Fruit fly (Drosophila melanogaster) whole organism, embryonic: ENCODE measurements around the gene CG42578.

Source experiments
- ATbp ChIP-seq: fragments of 200-800 bp; sonication (Bioruptor generic); optimal IDR thresholded peaks from 2 replicates; lab custom pipeline; 2017; ENCODE audit warnings: missing biosample characterization, mild to moderate bottlenecking, missing genetic modification characterization, missing genetic modification reagents
- Aef1 ChIP-seq: fragments of 200-800 bp; sonication (Bioruptor generic); IDR thresholded peaks from 3 replicates; pipeline ENCODE4 v1.3.6; 2022; ENCODE audit warnings: missing biosample characterization, missing genetic modification characterization
- CG10274 ChIP-seq: fragments of 200-800 bp; sonication (Bioruptor generic); optimal IDR thresholded peaks from 3 replicates; lab custom pipeline; 2017; ENCODE audit warnings: missing biosample characterization, mild to moderate bottlenecking, missing genetic modification characterization
- CG10321 ChIP-seq: fragments of 200-800 bp; sonication (Bioruptor generic); IDR thresholded peaks from 2 replicates; pipeline ENCODE4 v1.3.6; 2022; ENCODE audit warnings: missing biosample characterization, missing genetic modification characterization
- CG11093 ChIP-seq: fragments of 200-800 bp; sonication (Bioruptor generic); IDR thresholded peaks from 3 replicates; pipeline ENCODE4 v1.3.6; 2022; ENCODE audit warnings: missing biosample characterization, missing genetic modification characterization
- CG11398 ChIP-seq: fragments of 200-800 bp; sonication (Bioruptor generic); optimal IDR thresholded peaks from 2 replicates; lab custom pipeline; 2016; ENCODE audit warnings: missing biosample characterization, missing genetic modification characterization
- CG11696 ChIP-seq: fragments of 200-800 bp; sonication (Bioruptor generic); IDR thresholded peaks from 2 replicates; pipeline ENCODE4 v1.3.6; 2022; ENCODE audit warnings: missing biosample characterization, missing genetic modification characterization
- CG15696 ChIP-seq: fragments of 200-800 bp; sonication (Bioruptor generic); optimal IDR thresholded peaks from 2 replicates; lab custom pipeline; 2019; ENCODE audit warnings: missing biosample characterization, mild to moderate bottlenecking, missing genetic modification characterization, moderate library complexity
- CG18011 ChIP-seq: fragments of 200-800 bp; sonication (Bioruptor generic); optimal IDR thresholded peaks from 2 replicates; lab custom pipeline; 2017; ENCODE audit warnings: missing biosample characterization, missing genetic modification characterization, mild to moderate bottlenecking, moderate library complexity, missing genotype
- CG1832 ChIP-seq: fragments of 200-800 bp; sonication (Bioruptor generic); optimal IDR thresholded peaks from 2 replicates; lab custom pipeline; 2017; ENCODE audit warnings: missing biosample characterization, mild to moderate bottlenecking, missing genetic modification characterization, inconsistent platforms
- CG18476 ChIP-seq: fragments of 200-800 bp; sonication (Bioruptor generic); optimal IDR thresholded peaks from 2 replicates; lab custom pipeline; 2016; ENCODE audit warnings: missing biosample characterization, mild to moderate bottlenecking, missing genetic modification characterization
- CG31224 ChIP-seq: fragments of 200-800 bp; sonication (Bioruptor generic); IDR thresholded peaks from 2 replicates; pipeline ENCODE4 v1.3.6; 2022; ENCODE audit warnings: missing biosample characterization, missing genetic modification characterization
- CG34224 ChIP-seq: fragments of 200-800 bp; sonication (Bioruptor generic); IDR thresholded peaks from 3 replicates; pipeline ENCODE4 v1.3.6; 2022; ENCODE audit warnings: missing biosample characterization, missing genetic modification characterization; ENCODE audit not compliant: partially characterized antibody
- CG4617 ChIP-seq: fragments of 200-800 bp; sonication (Bioruptor generic); optimal IDR thresholded peaks from 3 replicates; lab custom pipeline; 2016; ENCODE audit warnings: missing biosample characterization, missing genetic modification characterization, borderline replicate concordance
- CG5953 ChIP-seq: fragments of 200-800 bp; sonication (Bioruptor generic); IDR thresholded peaks from 2 replicates; pipeline ENCODE4 v1.3.6; 2022; ENCODE audit warnings: missing biosample characterization, missing genetic modification characterization
- CG7372 ChIP-seq: fragments of 200-800 bp; sonication (Bioruptor generic); IDR thresholded peaks from 2 replicates; pipeline ENCODE4 v1.3.6; 2022; ENCODE audit warnings: missing biosample characterization, missing genetic modification characterization
- CG8281 ChIP-seq: fragments of 200-800 bp; sonication (Bioruptor generic); optimal IDR thresholded peaks from 2 replicates; lab custom pipeline; 2018; ENCODE audit warnings: missing biosample characterization, mild to moderate bottlenecking, missing genetic modification characterization, moderate library complexity
- CG9609 ChIP-seq: fragments of 200-800 bp; sonication (Bioruptor generic); optimal IDR thresholded peaks from 3 replicates; lab custom pipeline; 2016; ENCODE audit warnings: missing biosample characterization, missing genetic modification characterization
- CG9876 ChIP-seq: fragments of 200-800 bp; sonication (Bioruptor generic); optimal IDR thresholded peaks from 2 replicates; lab custom pipeline; 2016; ENCODE audit warnings: missing biosample characterization, missing genetic modification characterization
- CkIIα-i1 ChIP-seq: fragments of 200-800 bp; sonication (Bioruptor generic); IDR thresholded peaks from 2 replicates; pipeline ENCODE4 v1.3.6; 2022; ENCODE audit warnings: missing biosample characterization, missing genetic modification characterization
- Dek ChIP-seq: fragments of 200-800 bp; sonication (Bioruptor generic); optimal IDR thresholded peaks from 3 replicates; lab custom pipeline; 2019; ENCODE audit warnings: missing biosample characterization, mild to moderate bottlenecking, missing genetic modification characterization, moderate library complexity
- E2f1 ChIP-seq: fragments of 200-800 bp; sonication (Bioruptor generic); IDR thresholded peaks from 2 replicates; pipeline ENCODE4 v1.3.6; 2022; ENCODE audit warnings: missing biosample characterization, missing genetic modification characterization
- Fer3 ChIP-seq: fragments of 200-800 bp; sonication (Bioruptor generic); optimal IDR thresholded peaks from 2 replicates; lab custom pipeline; 2018; ENCODE audit warnings: missing biosample characterization, mild to moderate bottlenecking, missing genetic modification characterization, moderate library complexity
- Hsf ChIP-seq: fragments of 200-800 bp; sonication (Bioruptor generic); optimal IDR thresholded peaks from 3 replicates; lab custom pipeline; 2016; ENCODE audit warnings: missing biosample characterization, missing genetic modification characterization
- NK7.1 ChIP-seq: fragments of 200-800 bp; sonication (Bioruptor generic); optimal IDR thresholded peaks from 3 replicates; lab custom pipeline; 2016; ENCODE audit warnings: missing biosample characterization, missing genetic modification characterization
- Nf-YB ChIP-seq: fragments of 200-800 bp; sonication (Bioruptor generic); optimal IDR thresholded peaks from 3 replicates; lab custom pipeline; 2019; ENCODE audit warnings: missing biosample characterization, mild to moderate bottlenecking, missing genetic modification characterization, moderate library complexity
- Nf-YC ChIP-seq: fragments of 200-800 bp; optimal IDR thresholded peaks from 3 replicates; lab custom pipeline; 2019; ENCODE audit warnings: missing biosample characterization, mild to moderate bottlenecking, missing genetic modification characterization, moderate library complexity
- Pdp1 ChIP-seq, 2 experiments: fragments of 200-800 bp; sonication (Bioruptor generic); optimal IDR thresholded peaks; 3 replicates each; lab custom pipeline; 2016; ENCODE audit warnings: missing biosample characterization in 2 of 2, missing genetic modification characterization in 2 of 2, mild to moderate bottlenecking in 1 of 2, moderate library complexity in 1 of 2
- Rfx ChIP-seq: fragments of 200-800 bp; sonication (Bioruptor generic); IDR thresholded peaks from 2 replicates; pipeline ENCODE4 v1.3.6; 2022; ENCODE audit warnings: missing biosample characterization, missing genetic modification characterization
- crc ChIP-seq: fragments of 200-800 bp; sonication (Bioruptor generic); optimal IDR thresholded peaks from 2 replicates; lab custom pipeline; 2016; ENCODE audit warnings: missing biosample characterization, missing genetic modification characterization
- croc ChIP-seq: fragments of 200-800 bp; sonication (Bioruptor generic); conservative IDR thresholded peaks from 3 replicates; pipeline ENCODE4 v1.3.6; 2022; ENCODE audit warnings: missing biosample characterization, missing genetic modification characterization
- crol ChIP-seq: fragments of 200-800 bp; sonication (Bioruptor generic); IDR thresholded peaks from 2 replicates; pipeline ENCODE4 v1.3.6; 2022; ENCODE audit warnings: missing biosample characterization, missing genetic modification characterization
- danr ChIP-seq: fragments of 200-800 bp; sonication (Bioruptor generic); IDR thresholded peaks from 2 replicates; pipeline ENCODE4 v1.3.6; 2022; ENCODE audit warnings: missing biosample characterization, missing genetic modification characterization
- esg ChIP-seq: fragments of 200-800 bp; sonication (Bioruptor generic); conservative IDR thresholded peaks from 2 replicates; pipeline ENCODE4 v1.3.6; 2022; ENCODE audit warnings: missing biosample characterization, missing genetic modification characterization
- gsb-n ChIP-seq: fragments of 200-800 bp; sonication (Bioruptor generic); optimal IDR thresholded peaks from 3 replicates; lab custom pipeline; 2018; ENCODE audit warnings: missing biosample characterization, mild to moderate bottlenecking, missing genetic modification characterization
- gt ChIP-seq: fragments of 200-800 bp; sonication (Bioruptor generic); IDR thresholded peaks from 2 replicates; pipeline ENCODE4 v1.3.6; 2022; ENCODE audit warnings: missing biosample characterization, missing genetic modification characterization
- ham ChIP-seq: fragments of 200-800 bp; sonication (Bioruptor generic); IDR thresholded peaks from 2 replicates; pipeline ENCODE4 v1.3.6; 2022; ENCODE audit warnings: missing biosample characterization, missing genetic modification characterization
- klu ChIP-seq: fragments of 200-800 bp; sonication (Bioruptor generic); IDR thresholded peaks from 2 replicates; pipeline ENCODE4 v1.3.6; 2022; ENCODE audit warnings: missing biosample characterization, missing genetic modification characterization
- lov ChIP-seq, 2 experiments: fragments of 200-800 bp in 1 of 2; fragments of >200 bp in 1 of 2; sonication (Bioruptor generic) in 1 of 2; IDR thresholded peaks in 1 of 2; optimal IDR thresholded peaks in 1 of 2; 2 replicates in 1 of 2; 3 replicates in 1 of 2; pipeline versions ENCODE4 v1.3.6 to Lab custom; 2017 to 2022; ENCODE audit warnings: missing biosample characterization in 1 of 2, missing genetic modification characterization in 1 of 2
- mam ChIP-seq: fragments of 200-800 bp; sonication (Bioruptor generic); optimal IDR thresholded peaks from 3 replicates; lab custom pipeline; 2016; ENCODE audit warnings: missing biosample characterization, missing genetic modification characterization
- mld ChIP-seq: fragments of 200-800 bp; sonication (Bioruptor generic); IDR thresholded peaks from 3 replicates; pipeline ENCODE4 v1.3.6; 2022; ENCODE audit warnings: missing biosample characterization, missing genetic modification characterization; ENCODE audit not compliant: partially characterized antibody
- nerfin-2 ChIP-seq: fragments of 200-800 bp; sonication (Bioruptor generic); IDR thresholded peaks from 2 replicates; pipeline ENCODE4 v1.3.6; 2022; ENCODE audit warnings: missing biosample characterization, missing genetic modification characterization; ENCODE audit not compliant: partially characterized antibody
- nom ChIP-seq: fragments of 200-800 bp; sonication (Bioruptor generic); optimal IDR thresholded peaks from 2 replicates; lab custom pipeline; 2017; ENCODE audit warnings: missing biosample characterization, missing genetic modification characterization, mild to moderate bottlenecking, moderate library complexity, missing genetic modification reagents
- rib ChIP-seq: fragments of 200-800 bp; sonication (Bioruptor generic); IDR thresholded peaks from 2 replicates; pipeline ENCODE4 v1.3.6; 2022; ENCODE audit warnings: missing biosample characterization, missing genetic modification characterization
- salm ChIP-seq: fragments of 200-800 bp; sonication (Bioruptor generic); optimal IDR thresholded peaks from 2 replicates; lab custom pipeline; 2018; ENCODE audit warnings: missing biosample characterization, mild to moderate bottlenecking, missing genetic modification characterization
- scrt ChIP-seq: fragments of 200-800 bp; sonication (Bioruptor generic); optimal IDR thresholded peaks from 2 replicates; lab custom pipeline; 2018; ENCODE audit warnings: missing biosample characterization, mild to moderate bottlenecking, missing genetic modification characterization, moderate library complexity
- unpg ChIP-seq: fragments of 200-800 bp; sonication (Bioruptor generic); optimal IDR thresholded peaks from 3 replicates; lab custom pipeline; 2018; ENCODE audit warnings: missing biosample characterization, mild to moderate bottlenecking, missing genetic modification characterization, moderate library complexity

Gene CG42578

DNA sequence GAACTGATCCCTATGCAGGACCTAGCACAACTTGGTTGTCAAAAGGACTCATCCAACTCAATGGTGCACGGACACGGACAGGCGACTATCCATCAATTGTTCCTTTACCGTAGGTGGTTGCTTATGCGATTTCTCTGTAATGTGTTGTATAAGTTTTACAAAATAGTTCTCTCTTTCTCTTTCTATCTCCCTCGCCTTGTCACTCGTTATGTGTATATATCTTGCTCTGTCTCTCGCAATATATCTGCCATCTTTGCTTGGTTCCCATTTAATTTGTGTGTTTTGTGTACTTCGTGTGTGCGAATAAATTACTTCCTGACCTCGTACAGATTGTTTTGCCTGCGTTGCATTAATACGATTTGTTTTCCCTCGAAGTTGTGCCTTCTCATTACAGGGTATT lies 24.5 kb downstream of the CG42578 start:
- no peak for TF ChIP-seq danr (GFP tag; lab: Robert Waterston, UW)
- no peak for TF ChIP-seq CG4617 (GFP tag; lab: Kevin White, UChicago)
- no peak for TF ChIP-seq E2f1 (GFP tag; lab: Robert Waterston, UW)
- TF ChIP-seq Pdp1 (GFP tag; optimal IDR thresholded peaks at IDR 0.05; lab: Kevin White, UChicago): peak in 1 of 2 experiments; percentile 91
- TF ChIP-seq CG10321 (GFP tag; lab: Robert Waterston, UW): peak; percentile 78
- no peak for TF ChIP-seq CG11093 (GFP tag; lab: Robert Waterston, UW)
- TF ChIP-seq Dek (tag; lab: Kevin White, UChicago): no peak
- TF ChIP-seq CG34224 (GFP tag; lab: Robert Waterston, UW): no peak

DNA sequence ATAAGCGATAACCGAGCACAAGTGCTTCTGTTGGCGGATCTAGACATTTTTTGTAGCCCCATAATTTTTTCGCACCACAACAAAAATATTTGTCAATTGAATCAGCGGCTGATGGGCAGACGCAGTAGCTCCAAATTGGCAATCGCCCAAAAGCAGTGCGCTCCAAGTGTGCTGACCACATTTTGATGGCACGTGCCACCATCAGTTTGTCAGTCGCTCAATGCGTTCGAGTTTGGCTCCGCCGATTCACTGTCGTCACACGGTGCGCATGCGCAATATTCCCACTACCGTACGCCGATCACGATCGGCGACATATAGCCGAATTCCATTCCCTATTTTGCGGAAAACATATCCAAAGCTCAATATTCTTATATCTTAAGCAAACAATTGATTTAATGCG lies 32.5 kb downstream of the CG42578 start:
- peak; percentile 38; the same call in 1 of the 2 replicates for TF ChIP-seq CG7372
- TF ChIP-seq gsb-n (tag; lab: Kevin White, UChicago): no peak
- no peak for TF ChIP-seq Fer3 (tag; lab: Kevin White, UChicago)
- no peak for TF ChIP-seq CG18476 (GFP tag; lab: Kevin White, UChicago)
- peak; percentile 96 for TF ChIP-seq CG8281 (tag; lab: Kevin White, UChicago)
- TF ChIP-seq CG11696 (GFP tag; lab: Robert Waterston, UW): no peak

DNA sequence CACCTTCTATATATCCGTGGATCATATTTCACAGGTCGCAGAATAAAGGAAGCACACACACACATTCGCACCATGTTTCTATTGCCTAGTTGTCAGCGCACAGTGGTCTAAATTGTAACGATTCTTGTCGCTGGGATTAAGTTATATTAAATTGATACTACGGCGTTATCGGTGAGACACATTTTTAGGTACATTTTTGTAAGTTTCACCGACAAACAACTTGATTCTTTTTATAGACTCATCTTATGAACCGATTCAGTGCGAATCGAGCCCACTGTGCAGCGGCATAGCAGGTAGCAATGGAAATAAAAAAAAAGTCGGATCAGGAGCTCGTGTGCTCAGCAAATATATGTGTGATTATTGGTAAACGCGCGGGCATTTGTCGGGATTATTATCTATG lies 34.2 kb downstream of the CG42578 start:
- no peak for TF ChIP-seq gt (GFP tag; lab: Robert Waterston, UW)
- TF ChIP-seq CG31224 (GFP tag; lab: Robert Waterston, UW): 0 out of 2 replicates have a peak, but pooled peaks have one; percentile 25
- TF ChIP-seq ham: no peak
- TF ChIP-seq CG1832: no peak
- no peak for TF ChIP-seq croc (GFP tag; lab: Robert Waterston, UW)
- peak; percentile 56 for TF ChIP-seq crc (GFP tag; lab: Kevin White, UChicago)
- no peak for TF ChIP-seq CkIIα-i1 (GFP tag; lab: Robert Waterston, UW)
- TF ChIP-seq nerfin-2 (GFP tag; lab: Robert Waterston, UW): no peak
- TF ChIP-seq mam (GFP tag; lab: Kevin White, UChicago): peak; percentile 77
- peak; percentile 69 for TF ChIP-seq Aef1 (GFP tag; lab: Robert Waterston, UW)
- 0 out of 2 replicates have a peak, but pooled peaks have one; percentile 21 for TF ChIP-seq crol (GFP tag; lab: Robert Waterston, UW)
- TF ChIP-seq salm (tag; lab: Kevin White, UChicago): peak; percentile 26
- TF ChIP-seq lov (optimal IDR thresholded peaks at IDR 0.05; lab: Kevin White, UChicago): no peak
- TF ChIP-seq lov (GFP tag; IDR thresholded peaks at IDR 0.05; lab: Robert Waterston, UW): 0 out of 3 replicates have a peak, but pooled peaks have one; percentile 10
- no peak for TF ChIP-seq Nf-YC
- TF ChIP-seq NK7.1 (GFP tag; lab: Kevin White, UChicago): peak; percentile 51
- TF ChIP-seq CG10274 (GFP tag; lab: Kevin White, UChicago): no peak
- TF ChIP-seq mld (GFP tag; lab: Robert Waterston, UW): no peak
- TF ChIP-seq CG11398 (GFP tag; lab: Kevin White, UChicago): peak; percentile 65
- peak; percentile 85 for TF ChIP-seq unpg
- peak; percentile 79 for TF ChIP-seq CG9609 (GFP tag; lab: Kevin White, UChicago)
- TF ChIP-seq CG9876: peak; percentile 45
- peak; percentile 37 for TF ChIP-seq Nf-YB
- no peak for TF ChIP-seq scrt
- TF ChIP-seq Rfx (GFP tag; lab: Robert Waterston, UW): peak; percentile 61
- TF ChIP-seq nom: no peak
- peak; percentile 71 for TF ChIP-seq esg (GFP tag; lab: Robert Waterston, UW)
- TF ChIP-seq CG18011: peak; percentile 36
- TF ChIP-seq klu (GFP tag; lab: Robert Waterston, UW): no peak
- TF ChIP-seq CG5953 (GFP tag; lab: Robert Waterston, UW): no peak
- peak; percentile 76 for TF ChIP-seq Hsf
- peak; percentile 35 for TF ChIP-seq CG15696
- no peak for TF ChIP-seq rib
- peak; percentile 73 for TF ChIP-seq ATbp (GFP tag; lab: Kevin White, UChicago)
